Fruit fly (Drosophila melanogaster): Measurements from ENCODE around the gene CG4558.
A peak's percentile ranks its signal among the peaks of the same experiment; 100 is the strongest.

Gene CG4558

dm6 chrX:6860413-6861089 is 11.0 kb downstream of the CG4558 start:
- TF ChIP-seq CG14711 (tag; optimal IDR thresholded peaks at IDR 0.05) (peak; percentile 28), CG7101 (tag; optimal IDR thresholded peaks at IDR 0.05) (no peak)

- TF ChIP-seq cic (GFP tag; optimal IDR thresholded peaks at IDR 0.05) (peak; percentile 81), toe (GFP tag; optimal IDR thresholded peaks at IDR 0.05) (no peak), CG14711 (tag; optimal IDR thresholded peaks at IDR 0.05) (peak; percentile 86), cnc (optimal IDR thresholded peaks at IDR 0.05) (no peak), CG33017 (tag; optimal IDR thresholded peaks at IDR 0.05) (peak; percentile 57), Clk (GFP tag; optimal IDR thresholded peaks at IDR 0.05) (peak; percentile 30), bab1 (GFP tag; optimal IDR thresholded peaks at IDR 0.05) (peak; percentile 92), CG5204 (GFP tag; optimal IDR thresholded peaks at IDR 0.05) (peak; percentile 45), CG1620 (GFP tag; optimal IDR thresholded peaks at IDR 0.05) (peak; percentile 56), Crg-1 (GFP tag; optimal IDR thresholded peaks at IDR 0.05) (no peak), CG12768 (GFP tag; optimal IDR thresholded peaks at IDR 0.05) (peak; percentile 69), ovo (GFP tag; optimal IDR thresholded peaks at IDR 0.05) (peak; percentile 30), kay (GFP tag; ENCODE audit: borderline replicate concordance) (peak; percentile 61), pad (GFP tag; optimal IDR thresholded peaks at IDR 0.05) (peak; percentile 82), CG11617 (GFP tag; optimal IDR thresholded peaks at IDR 0.05) (peak; percentile 64), CG7101 (tag; optimal IDR thresholded peaks at IDR 0.05) (peak; percentile 91), CG7045 (GFP tag; optimal IDR thresholded peaks at IDR 0.05) (peak; percentile 71), Hr96 (GFP tag; optimal IDR thresholded peaks at IDR 0.05) (peak; percentile 61), tj (GFP tag; optimal IDR thresholded peaks at IDR 0.05) (peak; percentile 86), Mnt (GFP tag; optimal IDR thresholded peaks at IDR 0.05) (peak; percentile 56)
Observed at dm6 chrX:6861523-6862077, 12.0 kb downstream of the CG4558 start.

dm6 chrX:6862521-6863288 is 13.1 kb downstream of the CG4558 start:
- no peak for TF ChIP-seq Clk (GFP tag; optimal IDR thresholded peaks at IDR 0.05)
- TF ChIP-seq ovo (GFP tag; optimal IDR thresholded peaks at IDR 0.05) = no peak
- TF ChIP-seq Crg-1 (GFP tag; optimal IDR thresholded peaks at IDR 0.05) = no peak
- peak; percentile 25 for TF ChIP-seq tj (GFP tag; optimal IDR thresholded peaks at IDR 0.05)
- TF ChIP-seq cic (GFP tag; optimal IDR thresholded peaks at IDR 0.05) = peak; percentile 42
- peak; percentile 86 for TF ChIP-seq kay (GFP tag; ENCODE audit: borderline replicate concordance)
- no peak for TF ChIP-seq CG5204 (GFP tag; optimal IDR thresholded peaks at IDR 0.05)
- no peak for TF ChIP-seq CG12768 (GFP tag; optimal IDR thresholded peaks at IDR 0.05)
- TF ChIP-seq bab1 (GFP tag; optimal IDR thresholded peaks at IDR 0.05) = no peak
- no peak for TF ChIP-seq cnc (optimal IDR thresholded peaks at IDR 0.05)
- TF ChIP-seq Mnt (GFP tag; optimal IDR thresholded peaks at IDR 0.05) = peak; percentile 37
- no peak for TF ChIP-seq CG7045 (GFP tag; optimal IDR thresholded peaks at IDR 0.05)
- no peak for TF ChIP-seq pad (GFP tag; optimal IDR thresholded peaks at IDR 0.05)

dm6 chrX:6863289-6863938 is 13.8 kb downstream of the CG4558 start, which contains the start of gene CG43736:
Gene CG43736, plus strand, starts transcription at chrX:6863888.
- TF ChIP-seq CG1620 (GFP tag; optimal IDR thresholded peaks at IDR 0.05) = peak; percentile 86
- peak; percentile 90 for TF ChIP-seq pad (GFP tag; optimal IDR thresholded peaks at IDR 0.05)
- peak; percentile 94 for TF ChIP-seq CG7045 (GFP tag; optimal IDR thresholded peaks at IDR 0.05)
- TF ChIP-seq Clk (GFP tag; optimal IDR thresholded peaks at IDR 0.05) = peak; percentile 75
- peak; percentile 48 for TF ChIP-seq cic (GFP tag; optimal IDR thresholded peaks at IDR 0.05)
- peak; percentile 97 for TF ChIP-seq CG7101 (tag; optimal IDR thresholded peaks at IDR 0.05)
- TF ChIP-seq Crg-1 (GFP tag; optimal IDR thresholded peaks at IDR 0.05) = peak; percentile 89
- TF ChIP-seq bab1 (GFP tag; optimal IDR thresholded peaks at IDR 0.05) = peak; percentile 97
- TF ChIP-seq CG14711 (tag; optimal IDR thresholded peaks at IDR 0.05) = peak; percentile 96
- TF ChIP-seq toe (GFP tag; optimal IDR thresholded peaks at IDR 0.05) = peak; percentile 87
- TF ChIP-seq Mnt (GFP tag; optimal IDR thresholded peaks at IDR 0.05) = peak; percentile 63
- peak; percentile 89 for TF ChIP-seq Hr96 (GFP tag; optimal IDR thresholded peaks at IDR 0.05)
- peak; percentile 60 for TF ChIP-seq tj (GFP tag; optimal IDR thresholded peaks at IDR 0.05)
- peak; percentile 74 for TF ChIP-seq ovo (GFP tag; optimal IDR thresholded peaks at IDR 0.05)
- TF ChIP-seq cnc (optimal IDR thresholded peaks at IDR 0.05) = no peak
- peak; percentile 96 for TF ChIP-seq CG33017 (tag; optimal IDR thresholded peaks at IDR 0.05)
- TF ChIP-seq CG11617 (GFP tag; optimal IDR thresholded peaks at IDR 0.05) = peak; percentile 96
- peak; percentile 91 for TF ChIP-seq CG5204 (GFP tag; optimal IDR thresholded peaks at IDR 0.05)
- no peak for TF ChIP-seq kay (GFP tag; ENCODE audit: borderline replicate concordance)
- TF ChIP-seq CG12768 (GFP tag; optimal IDR thresholded peaks at IDR 0.05) = peak; percentile 97

- peak; percentile 14 for TF ChIP-seq pad (GFP tag; optimal IDR thresholded peaks at IDR 0.05)
- no peak for TF ChIP-seq tj (GFP tag; optimal IDR thresholded peaks at IDR 0.05)
- TF ChIP-seq cnc (optimal IDR thresholded peaks at IDR 0.05) = no peak
- TF ChIP-seq kay (GFP tag; ENCODE audit: borderline replicate concordance) = no peak
Observed at dm6 chrX:6865039-6865438, 15.5 kb downstream of the CG4558 start.
